Fruit fly (Drosophila melanogaster): ENCODE data around the gene defl.

The defl gene

DNA sequence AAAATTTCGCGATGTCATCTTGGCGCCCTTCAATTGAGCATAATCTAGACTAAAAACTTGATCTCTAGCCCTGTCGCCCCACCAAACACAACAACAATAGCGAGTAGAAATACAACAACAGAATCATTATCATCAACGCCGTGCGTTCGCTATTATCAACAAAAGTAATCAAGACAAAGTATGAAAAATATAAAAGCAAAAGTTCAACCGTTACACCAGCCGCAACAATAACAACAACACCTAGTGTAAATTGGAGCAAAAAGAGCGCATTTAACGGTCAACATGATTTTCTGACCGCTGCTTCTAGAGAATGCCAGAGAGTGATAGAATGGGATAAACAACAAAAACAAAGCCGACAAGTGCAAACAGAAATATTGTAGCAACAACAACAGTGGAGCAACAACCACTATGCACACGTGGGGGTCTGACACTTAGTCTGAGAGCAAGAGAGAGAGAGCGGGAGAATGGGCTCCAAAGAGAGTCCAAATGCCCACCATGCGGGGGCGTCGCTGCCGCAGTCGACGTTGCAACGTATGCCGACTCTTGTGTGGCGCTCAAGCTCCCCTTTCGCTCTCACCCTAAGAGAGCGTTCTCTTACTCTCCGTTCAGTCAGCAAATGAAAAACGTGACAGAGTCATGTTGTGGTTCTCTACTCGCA, 30.9 kb upstream of the defl start:
- TF ChIP-seq Myc (optimal IDR thresholded peaks at IDR 0.05) (no peak), Sin3A (optimal IDR thresholded peaks at IDR 0.05) (no peak), psq (optimal IDR thresholded peaks at IDR 0.05) (no peak), ttk (optimal IDR thresholded peaks at IDR 0.05) (no peak), insv (optimal IDR thresholded peaks at IDR 0.05) (no peak), h (optimal IDR thresholded peaks at IDR 0.05) (no peak)

DNA sequence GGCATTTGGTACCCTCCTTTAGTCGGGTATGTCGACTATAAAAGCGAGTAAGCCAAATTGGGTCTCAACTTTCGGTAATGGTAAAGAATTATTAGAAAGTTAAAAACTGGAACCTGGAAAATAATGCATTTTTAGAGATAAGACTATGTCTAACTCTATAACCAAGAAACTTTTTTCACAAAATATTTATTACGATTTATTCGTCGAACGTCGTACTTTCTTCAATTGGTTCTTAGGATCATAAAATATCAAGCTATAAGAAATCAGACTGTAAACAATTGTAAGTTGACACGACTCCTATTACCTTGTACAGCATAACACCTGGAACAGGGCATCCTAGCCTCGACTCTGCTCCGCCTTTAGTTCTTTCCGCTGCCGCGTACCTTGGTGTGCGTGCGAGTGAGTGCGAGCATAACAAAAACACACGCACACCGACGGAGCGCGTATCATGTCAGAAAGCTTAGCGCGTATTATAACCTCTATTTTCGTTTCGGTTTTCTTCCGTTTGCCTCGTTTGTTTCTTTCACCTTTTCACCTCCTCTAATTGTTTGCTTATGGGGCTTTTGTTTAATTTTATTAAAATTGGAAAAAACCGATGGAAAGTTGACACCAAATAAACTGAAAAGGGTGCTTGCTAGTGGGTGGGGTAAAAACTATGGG, 30.2 kb upstream of the defl start:
- TF ChIP-seq h (optimal IDR thresholded peaks at IDR 0.05) (no peak), psq (optimal IDR thresholded peaks at IDR 0.05) (no peak), Myc (optimal IDR thresholded peaks at IDR 0.05) (no peak), ttk (optimal IDR thresholded peaks at IDR 0.05) (no peak), insv (optimal IDR thresholded peaks at IDR 0.05) (no peak), Sin3A (optimal IDR thresholded peaks at IDR 0.05) (no peak)

DNA sequence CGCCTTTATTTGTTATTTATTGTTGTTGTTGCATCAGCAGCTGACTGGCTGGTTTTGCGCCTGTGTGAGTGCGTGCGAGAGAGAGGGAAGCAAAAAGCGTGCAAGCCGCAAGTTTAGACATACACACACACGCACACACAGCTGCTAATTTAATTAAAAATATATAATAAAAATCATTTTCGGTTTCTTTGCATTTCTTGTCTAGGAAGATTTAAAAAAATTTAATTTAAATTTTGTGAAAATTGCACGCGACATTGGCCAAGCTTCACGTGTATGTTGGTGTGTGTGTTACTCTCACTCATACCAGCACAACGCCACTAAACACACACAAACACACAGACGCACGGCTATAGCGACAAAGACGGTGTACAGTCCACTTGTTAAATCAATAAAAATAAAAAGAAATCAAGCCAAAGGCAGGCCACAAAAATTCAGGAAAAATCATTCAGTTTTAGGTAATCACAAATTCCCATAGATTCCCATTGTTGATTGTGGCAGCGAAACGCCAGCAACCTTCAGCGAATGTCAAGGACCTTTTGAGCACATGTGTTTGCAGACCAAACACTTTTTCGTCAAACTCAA, 29.6 kb upstream of the defl start:
- no peak for TF ChIP-seq insv (optimal IDR thresholded peaks at IDR 0.05)
- no peak for TF ChIP-seq psq (optimal IDR thresholded peaks at IDR 0.05)
- no peak for TF ChIP-seq h (optimal IDR thresholded peaks at IDR 0.05)
- no peak for TF ChIP-seq Myc (optimal IDR thresholded peaks at IDR 0.05)
- no peak for TF ChIP-seq Sin3A (optimal IDR thresholded peaks at IDR 0.05)
- no peak for TF ChIP-seq ttk (optimal IDR thresholded peaks at IDR 0.05)

DNA sequence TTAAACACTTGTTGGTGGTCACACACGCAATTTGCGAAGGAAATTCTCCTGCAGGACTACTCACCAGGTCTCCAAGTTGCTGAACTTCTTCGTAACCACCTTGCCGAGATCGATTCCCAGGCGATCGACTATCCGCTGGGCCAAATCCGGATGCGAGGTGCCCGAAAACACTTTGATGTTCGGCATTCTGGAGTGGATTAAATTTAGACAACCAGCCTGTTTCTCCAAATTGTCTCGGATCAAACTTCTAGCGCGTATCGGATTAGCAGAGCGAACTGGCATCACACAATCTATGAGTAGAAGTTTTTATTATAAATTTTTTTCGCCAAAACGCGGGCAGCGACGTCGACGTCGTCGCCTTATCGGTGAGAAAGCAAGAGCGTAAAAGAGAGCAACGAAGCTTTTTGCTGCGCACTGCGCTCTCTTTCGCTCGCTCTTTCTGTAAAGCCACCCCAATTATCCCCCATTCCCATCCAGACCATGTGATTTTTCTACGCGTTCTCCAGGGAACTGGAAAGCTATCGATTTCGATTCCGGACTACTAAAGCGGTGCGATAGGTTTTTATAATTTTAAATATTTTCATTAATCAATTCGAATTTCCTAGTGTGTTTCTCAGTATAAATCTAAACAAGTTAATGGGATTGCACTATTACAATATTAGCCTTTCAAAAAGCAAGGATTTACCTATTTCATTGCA, 28.9 kb upstream of the defl start:
- no peak for TF ChIP-seq psq (optimal IDR thresholded peaks at IDR 0.05)
- no peak for TF ChIP-seq ttk (optimal IDR thresholded peaks at IDR 0.05)
- no peak for TF ChIP-seq h (optimal IDR thresholded peaks at IDR 0.05)
- TF ChIP-seq Myc (optimal IDR thresholded peaks at IDR 0.05), result no peak
- TF ChIP-seq Sin3A (optimal IDR thresholded peaks at IDR 0.05), result no peak
- no peak for TF ChIP-seq insv (optimal IDR thresholded peaks at IDR 0.05)

DNA sequence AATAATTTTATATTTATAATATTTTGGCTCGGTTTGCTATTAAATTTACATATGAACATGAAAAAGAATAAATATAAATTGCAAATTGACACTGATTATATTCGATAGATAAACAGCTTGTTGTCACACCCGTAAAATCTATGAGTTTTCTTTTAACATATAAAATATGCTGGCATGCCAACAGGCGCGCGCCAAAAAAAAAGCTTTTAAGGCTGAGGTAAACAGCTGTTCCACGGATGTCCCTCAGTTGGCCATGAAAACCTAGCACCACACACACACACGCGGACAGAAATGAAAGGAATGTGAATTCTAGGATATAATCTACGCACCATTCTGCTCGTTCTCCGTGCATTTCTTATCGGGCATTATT, 28.4 kb upstream of the defl start:
- TF ChIP-seq Myc (optimal IDR thresholded peaks at IDR 0.05), result no peak
- no peak for TF ChIP-seq h (optimal IDR thresholded peaks at IDR 0.05)
- TF ChIP-seq Sin3A (optimal IDR thresholded peaks at IDR 0.05), result no peak
- TF ChIP-seq psq (optimal IDR thresholded peaks at IDR 0.05), result no peak
- TF ChIP-seq ttk (optimal IDR thresholded peaks at IDR 0.05), result no peak
- no peak for TF ChIP-seq insv (optimal IDR thresholded peaks at IDR 0.05)

DNA sequence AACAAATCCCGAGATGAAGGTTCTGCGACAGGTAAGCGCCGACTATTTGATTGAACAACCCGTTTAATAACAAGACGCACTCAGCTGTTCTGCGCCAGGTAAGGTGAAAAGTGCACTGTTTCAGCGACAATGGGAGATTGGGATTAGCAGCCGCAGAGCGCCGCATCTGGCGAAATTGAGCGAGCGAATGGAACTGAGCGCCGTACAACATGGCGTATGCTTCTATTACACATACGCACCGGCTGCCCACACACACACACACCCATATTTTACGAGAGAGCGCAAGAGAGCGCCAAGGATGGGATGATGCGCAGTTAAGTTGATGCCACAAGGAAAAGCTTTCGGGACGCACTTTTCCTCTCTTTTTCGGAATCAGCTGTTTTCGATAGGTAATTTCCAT, 28.0 kb upstream of the defl start:
- TF ChIP-seq insv (optimal IDR thresholded peaks at IDR 0.05) (no peak), Myc (optimal IDR thresholded peaks at IDR 0.05) (no peak), h (optimal IDR thresholded peaks at IDR 0.05) (no peak), ttk (optimal IDR thresholded peaks at IDR 0.05) (no peak), psq (optimal IDR thresholded peaks at IDR 0.05) (no peak), Sin3A (optimal IDR thresholded peaks at IDR 0.05) (no peak)

DNA sequence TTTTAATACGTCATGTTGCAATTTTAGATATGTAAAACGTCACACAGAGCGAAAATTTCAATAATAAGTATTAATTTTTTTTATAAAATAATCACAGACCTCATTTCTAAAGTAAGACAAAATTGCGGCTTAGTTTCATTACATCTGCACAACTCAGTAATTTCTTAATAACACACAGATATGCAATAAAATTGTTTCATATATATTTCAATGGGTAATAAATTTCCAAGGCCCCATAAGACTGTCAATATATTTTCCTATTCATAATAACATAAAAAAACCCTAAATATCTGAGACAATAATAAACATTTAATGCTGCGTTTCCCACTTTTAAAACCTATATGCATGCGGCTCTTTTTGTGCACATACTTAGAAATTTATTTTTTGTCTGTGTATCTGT, 27.6 kb upstream of the defl start:
- TF ChIP-seq insv (optimal IDR thresholded peaks at IDR 0.05) (no peak), psq (optimal IDR thresholded peaks at IDR 0.05) (no peak), Sin3A (optimal IDR thresholded peaks at IDR 0.05) (no peak), Myc (optimal IDR thresholded peaks at IDR 0.05) (no peak), h (optimal IDR thresholded peaks at IDR 0.05) (no peak), ttk (optimal IDR thresholded peaks at IDR 0.05) (no peak)

DNA sequence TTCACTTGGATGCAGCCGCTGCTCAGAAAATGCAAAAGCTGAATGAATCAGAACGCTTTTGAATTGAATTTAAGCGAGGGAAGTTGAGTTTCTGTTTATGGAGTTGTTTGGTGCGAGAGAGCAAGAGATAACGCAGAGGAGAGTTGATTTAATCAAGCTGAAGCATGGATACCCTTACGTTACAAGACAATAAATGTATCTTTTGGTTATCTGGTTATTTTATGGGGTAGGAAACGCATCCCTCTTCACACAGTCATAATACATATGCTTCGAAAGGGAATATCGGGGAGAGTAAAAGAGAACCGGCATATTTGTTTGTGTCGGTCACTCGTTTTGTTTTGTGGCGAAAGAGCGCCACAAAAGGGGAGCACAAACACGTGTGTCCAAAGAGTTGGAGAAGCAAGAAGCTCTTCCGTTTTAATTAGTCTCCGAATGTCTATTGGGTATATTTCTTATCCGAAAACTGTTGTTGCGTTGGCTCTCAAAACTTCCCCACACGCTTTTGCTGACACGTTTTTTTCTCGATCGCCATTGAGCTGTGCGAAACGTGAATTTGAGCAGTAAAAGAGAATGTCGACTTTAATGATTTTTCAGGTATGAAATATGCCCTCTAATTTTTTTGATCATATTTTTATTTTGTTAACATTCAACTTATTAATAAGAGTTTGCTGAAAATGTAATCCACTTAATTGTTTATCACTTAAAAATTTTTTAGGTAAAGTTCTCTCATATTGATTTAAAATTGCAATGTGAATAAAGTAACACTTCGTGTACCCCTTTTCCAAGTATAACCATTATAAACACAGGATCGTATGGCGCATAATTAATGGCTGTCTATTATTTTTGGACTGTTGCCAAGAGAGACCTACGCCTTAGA, 26.3 kb upstream of the defl start, which contains the start of gene Prps:
Prps (minus strand) TSS at position 51 of the 877 bp plus-strand sequence.
- TF ChIP-seq ttk (optimal IDR thresholded peaks at IDR 0.05) (no peak), h (optimal IDR thresholded peaks at IDR 0.05) (no peak), insv (optimal IDR thresholded peaks at IDR 0.05) (no peak), Sin3A (optimal IDR thresholded peaks at IDR 0.05) (no peak), Myc (optimal IDR thresholded peaks at IDR 0.05) (no peak), psq (optimal IDR thresholded peaks at IDR 0.05) (no peak)

DNA sequence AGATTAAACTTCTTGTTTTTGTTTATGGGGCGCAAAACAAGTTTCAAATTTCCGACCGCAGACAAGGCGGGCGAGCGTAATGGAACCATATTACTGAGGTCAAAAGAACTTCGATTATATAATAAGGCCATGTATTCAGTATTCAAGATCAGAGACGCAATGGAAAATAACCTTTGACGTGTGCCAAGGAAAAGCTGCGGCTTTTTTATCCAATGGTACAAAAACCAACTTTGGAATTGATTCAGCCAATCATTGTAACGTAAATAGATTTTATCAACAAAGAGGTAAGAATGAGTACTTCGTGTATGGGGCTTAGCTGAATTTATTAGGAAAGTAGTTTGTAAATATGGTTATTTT, 25.7 kb upstream of the defl start:
- TF ChIP-seq Myc (optimal IDR thresholded peaks at IDR 0.05) (no peak), psq (optimal IDR thresholded peaks at IDR 0.05) (no peak), Sin3A (optimal IDR thresholded peaks at IDR 0.05) (no peak), h (optimal IDR thresholded peaks at IDR 0.05) (no peak)

DNA sequence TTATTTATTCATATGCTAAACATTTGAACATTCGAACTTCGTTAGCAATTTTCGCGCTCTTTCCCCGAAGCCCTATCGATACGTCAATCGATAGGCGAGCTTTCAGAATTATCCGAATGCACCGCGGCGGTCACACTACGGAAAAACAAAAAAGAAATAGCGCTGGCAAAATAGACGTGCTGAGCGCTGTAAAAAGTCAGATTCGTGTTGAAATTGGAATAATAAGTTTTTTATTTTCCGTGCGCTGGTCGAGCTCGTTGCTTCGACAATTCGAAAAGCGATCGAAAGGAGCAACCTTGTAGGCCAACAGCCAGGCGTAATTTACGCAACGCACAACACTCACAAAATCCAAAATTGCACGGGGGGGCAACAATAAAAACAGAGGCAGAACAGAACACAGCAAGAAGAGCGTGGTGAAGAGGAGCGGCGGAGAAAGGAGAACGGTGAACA, 25.0 kb upstream of the defl start, which contains the start of gene Ubc4:
Ubc4 (plus strand) TSS at position 144 of the 450 bp plus-strand sequence.
- no peak for TF ChIP-seq psq (optimal IDR thresholded peaks at IDR 0.05)
- no peak for TF ChIP-seq Sin3A (optimal IDR thresholded peaks at IDR 0.05)
- TF ChIP-seq ttk (optimal IDR thresholded peaks at IDR 0.05), result no peak

DNA sequence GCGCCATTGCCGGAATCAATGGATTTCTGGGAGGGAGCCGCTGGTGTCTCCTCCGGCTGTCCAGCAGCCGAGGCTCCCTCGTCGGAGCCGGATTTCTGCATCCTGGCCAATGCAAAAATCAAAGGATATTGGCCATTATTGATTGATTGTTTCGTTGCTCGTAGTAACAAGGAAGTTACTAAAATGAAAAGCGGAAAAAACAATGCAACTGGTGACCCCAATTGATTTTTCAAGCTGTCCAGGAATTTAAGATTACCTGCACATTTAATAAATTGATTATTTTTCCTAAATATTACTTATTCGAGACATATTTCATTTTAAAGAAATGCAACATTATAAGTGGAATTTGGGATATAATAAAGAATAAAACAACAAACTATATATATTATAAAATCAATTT, 19.7 kb upstream of the defl start, which contains the start of gene CG6761:
CG6761 (minus strand) TSS at position 101 of the 400 bp plus-strand sequence.
- TF ChIP-seq psq (optimal IDR thresholded peaks at IDR 0.05), result no peak
- no peak for TF ChIP-seq h (optimal IDR thresholded peaks at IDR 0.05)
- no peak for TF ChIP-seq Myc (optimal IDR thresholded peaks at IDR 0.05)
- no peak for TF ChIP-seq Sin3A (optimal IDR thresholded peaks at IDR 0.05)
- no peak for TF ChIP-seq insv (optimal IDR thresholded peaks at IDR 0.05)
- no peak for TF ChIP-seq ttk (optimal IDR thresholded peaks at IDR 0.05)
